Worm (Caenorhabditis elegans) whole organism, L2 larva: ENCODE data around the gene che-12.

ENCODE experiments used
- ama-1 ChIP-seq: fragments of 150-350 bp; optimal IDR thresholded peaks from 2 replicates; lab custom pipeline; 2018; ENCODE audit warnings: inconsistent platforms
- ceh-82 ChIP-seq: fragments of 150-350 bp; optimal IDR thresholded peaks from 2 replicates; lab custom pipeline; 2014; ENCODE audit warnings: missing biosample characterization, missing genetic modification characterization
- egl-27 ChIP-seq: sonication (generic microtip); optimal IDR thresholded peaks from 3 replicates; lab custom pipeline; 2017; ENCODE audit warnings: missing biosample characterization, missing genetic modification reagents, missing genetic modification characterization
- elt-3 ChIP-seq: sonication (generic microtip); optimal IDR thresholded peaks from 2 replicates; lab custom pipeline; 2017; ENCODE audit warnings: missing biosample characterization, missing genetic modification characterization
- fos-1 ChIP-seq: fragments of 150-350 bp; optimal IDR thresholded peaks from 2 replicates; lab custom pipeline; 2014; ENCODE audit warnings: missing biosample characterization, missing genetic modification characterization
- lin-39 ChIP-seq: fragments of 150-350 bp; optimal IDR thresholded peaks from 2 replicates; lab custom pipeline; 2014; ENCODE audit warnings: missing biosample characterization, missing genetic modification reagents, missing genetic modification characterization
- nhr-10 ChIP-seq: sonication (generic microtip); optimal IDR thresholded peaks from 2 replicates; lab custom pipeline; 2017; ENCODE audit warnings: missing biosample characterization, missing genetic modification characterization
- nhr-12 ChIP-seq: fragments of 150-350 bp; optimal IDR thresholded peaks from 2 replicates; lab custom pipeline; 2014; ENCODE audit warnings: missing biosample characterization, missing genetic modification characterization
- nhr-25 ChIP-seq: fragments of 150-350 bp; sonication (generic microtip); optimal IDR thresholded peaks from 3 replicates; lab custom pipeline; 2014; ENCODE audit warnings: missing biosample characterization, missing genetic modification characterization
- peb-1 ChIP-seq: fragments of 150-350 bp; optimal IDR thresholded peaks from 2 replicates; lab custom pipeline; 2014; ENCODE audit warnings: missing biosample characterization, missing genetic modification characterization
- unc-62 ChIP-seq: fragments of 150-350 bp; optimal IDR thresholded peaks from 2 replicates; lab custom pipeline; 2014; ENCODE audit warnings: missing biosample characterization, missing genetic modification reagents, missing genetic modification characterization
- zag-1 ChIP-seq: fragments of 150-350 bp; optimal IDR thresholded peaks from 2 replicates; lab custom pipeline; 2014; ENCODE audit warnings: missing biosample characterization, missing genetic modification characterization
- ztf-11 ChIP-seq: sonication (generic microtip); optimal IDR thresholded peaks from 2 replicates; lab custom pipeline; 2017; ENCODE audit warnings: missing biosample characterization, missing genetic modification characterization

DNA sequence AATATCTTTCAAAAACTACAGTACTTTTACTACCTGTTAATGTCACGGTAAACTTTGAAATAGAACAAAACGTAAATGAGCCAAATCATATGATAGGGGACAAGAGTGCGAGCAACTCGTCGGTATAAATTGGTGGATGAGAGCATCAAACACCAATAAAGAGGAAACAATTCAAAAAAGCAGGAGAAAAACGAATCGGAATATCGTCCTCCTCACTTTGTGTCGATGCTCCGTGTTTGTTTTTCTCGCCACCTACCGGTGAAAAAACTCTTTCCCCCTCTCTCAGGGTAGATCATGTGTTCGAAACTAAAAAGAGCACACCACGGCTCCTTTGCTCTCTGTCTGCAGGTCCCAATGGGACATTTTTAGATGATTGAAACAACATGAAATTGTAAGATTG is 20.9 kb upstream of the che-12 start:
- TF ChIP-seq fos-1 (tag; lab: Kevin White, UChicago) (no peak), nhr-10 (tag; lab: Kevin White, UChicago) (no peak), ama-1 (lab: Kevin White, UChicago) (no peak), unc-62 (no peak), zag-1 (tag; lab: Kevin White, UChicago) (no peak), elt-3 (tag; lab: Kevin White, UChicago) (no peak), nhr-25 (tag; lab: Kevin White, UChicago) (no peak), ceh-82 (tag; lab: Kevin White, UChicago) (no peak), peb-1 (tag; lab: Kevin White, UChicago) (no peak), egl-27 (tag; lab: Kevin White, UChicago) (no peak), ztf-11 (tag; lab: Kevin White, UChicago) (no peak), lin-39 (tag; lab: Kevin White, UChicago) (no peak), nhr-12 (tag; lab: Kevin White, UChicago) (no peak)
